Fruit fly (Drosophila melanogaster) whole organism, embryonic: ENCODE results near the gene IntS14.
A peak's percentile ranks its signal among the peaks of the same experiment; 100 is the strongest.

Experiments used
- CG10959 ChIP-seq: fragments of 200-800 bp; sonication (Bioruptor generic); IDR thresholded peaks from 2 replicates; pipeline ENCODE4 v1.3.6; 2022; ENCODE audit warnings: missing biosample characterization, missing genetic modification characterization
- ap ChIP-seq: fragments of 200-800 bp; sonication (Bioruptor generic); IDR thresholded peaks from 2 replicates; pipeline ENCODE4 v1.3.6; 2022; ENCODE audit warnings: missing biosample characterization, missing genetic modification characterization
- ewg ChIP-seq: fragments of 200-800 bp; sonication (Bioruptor generic); optimal IDR thresholded peaks from 3 replicates; lab custom pipeline; 2017; ENCODE audit warnings: mild to moderate bottlenecking, missing biosample characterization, missing genetic modification reagents, missing genetic modification characterization
- pan ChIP-seq, 4 experiments: fragments of >200 bp in 3 of 4; fragments of 200-800 bp in 1 of 4; sonication (Bioruptor generic) in 1 of 4; optimal IDR thresholded peaks in 3 of 4; IDR thresholded peaks in 1 of 4; 2 replicates each; pipeline versions ENCODE4 v1.3.6 to Lab custom; 2017 to 2022; ENCODE audit warnings: missing biosample characterization in 2 of 4, missing genetic modification characterization in 2 of 4, mixed read lengths in 1 of 4
- prd ChIP-seq, 3 experiments: fragments of >200 bp in 2 of 3; fragments of 200-800 bp in 1 of 3; sonication (Bioruptor generic) in 1 of 3; optimal IDR thresholded peaks in 2 of 3; IDR thresholded peaks in 1 of 3; 2 replicates in 2 of 3; 3 replicates in 1 of 3; pipeline versions ENCODE4 v1.3.6 to Lab custom; 2017 to 2022; ENCODE audit warnings: missing biosample characterization in 1 of 3, missing genetic modification characterization in 1 of 3
- sisA ChIP-seq: fragments of 200-800 bp; sonication (Bioruptor generic); IDR thresholded peaks from 2 replicates; pipeline ENCODE4 v1.3.6; 2022; ENCODE audit warnings: missing biosample characterization, missing genetic modification characterization
- tgo ChIP-seq: fragments of 200-800 bp; sonication (Bioruptor generic); IDR thresholded peaks from 3 replicates; pipeline ENCODE4 v1.3.6; 2022; ENCODE audit warnings: missing biosample characterization, missing genetic modification characterization
- unpg ChIP-seq: fragments of 200-800 bp; sonication (Bioruptor generic); optimal IDR thresholded peaks from 3 replicates; lab custom pipeline; 2018; ENCODE audit warnings: missing biosample characterization, mild to moderate bottlenecking, missing genetic modification characterization, moderate library complexity

The IntS14 gene

dm6 chr2L:1214465-1214864 lies 50.2 kb downstream of the IntS14 start (continued):
- TF ChIP-seq pan (optimal IDR thresholded peaks at IDR 0.05; lab: Kevin White, UChicago) (no peak), pan (GFP tag; optimal IDR thresholded peaks at IDR 0.05 in 1 of 2, IDR thresholded peaks at IDR 0.05 in 1 of 2) (peak in 1 of 2 experiments; percentile 69), prd (optimal IDR thresholded peaks at IDR 0.05; lab: Kevin White, UChicago) (no peak), prd (GFP tag; IDR thresholded peaks at IDR 0.05; lab: Robert Waterston, UW) (peak; percentile 76), ewg (GFP tag; lab: Kevin White, UChicago) (peak; percentile 46), sisA (GFP tag; lab: Robert Waterston, UW) (peak; percentile 53), CG10959 (GFP tag; lab: Robert Waterston, UW) (0 out of 2 replicates have a peak, but pooled peaks have one; percentile 9), ap (GFP tag; lab: Robert Waterston, UW) (0 out of 2 replicates have a peak, but pooled peaks have one; percentile 37), unpg (peak; percentile 51), tgo (GFP tag; lab: Robert Waterston, UW) (peak; percentile 36; the same call in 1 of the 3 replicates)
